Fruit fly (Drosophila melanogaster) whole organism, embryonic: Measurements from ENCODE around the gene OtopLc.

Source experiments
- BEAF-32 ChIP-seq: fragments of 200-800 bp; sonication (Bioruptor generic); optimal IDR thresholded peaks from 3 replicates; lab custom pipeline; 2017; ENCODE audit warnings: missing biosample characterization, missing genetic modification characterization, mild to moderate bottlenecking, moderate library complexity, missing genetic modification reagents
- CG10267 ChIP-seq: fragments of 200-800 bp; sonication (Bioruptor generic); optimal IDR thresholded peaks from 2 replicates; lab custom pipeline; 2018; ENCODE audit warnings: missing biosample characterization, mild to moderate bottlenecking, missing genetic modification characterization, moderate library complexity
- CG10366 ChIP-seq: fragments of 200-800 bp; sonication (Bioruptor generic); IDR thresholded peaks from 2 replicates; pipeline ENCODE4 v1.3.6; 2022; ENCODE audit warnings: missing biosample characterization, missing genetic modification characterization
- CG11504 ChIP-seq: fragments of 200-800 bp; sonication (Bioruptor generic); optimal IDR thresholded peaks from 3 replicates; lab custom pipeline; 2019; ENCODE audit warnings: missing biosample characterization, mild to moderate bottlenecking, missing genetic modification characterization, moderate library complexity
- CG11723 ChIP-seq: fragments of 200-800 bp; sonication (Bioruptor generic); optimal IDR thresholded peaks from 2 replicates; lab custom pipeline; 2017; ENCODE audit warnings: missing biosample characterization, mild to moderate bottlenecking, missing genetic modification characterization
- CG12219 ChIP-seq: fragments of 200-800 bp; sonication (Bioruptor generic); optimal IDR thresholded peaks from 3 replicates; lab custom pipeline; 2018; ENCODE audit warnings: missing biosample characterization, mild to moderate bottlenecking, missing genetic modification characterization
- CG12744 ChIP-seq: fragments of 200-800 bp; sonication (Bioruptor generic); optimal IDR thresholded peaks from 2 replicates; lab custom pipeline; 2016; ENCODE audit warnings: missing biosample characterization, missing genetic modification characterization
- CG13894 ChIP-seq: fragments of 200-800 bp; sonication (Bioruptor generic); optimal IDR thresholded peaks from 3 replicates; lab custom pipeline; 2018; ENCODE audit warnings: missing biosample characterization, mild to moderate bottlenecking, missing genetic modification characterization, moderate library complexity
- CG2120 ChIP-seq: fragments of 200-800 bp; sonication (Bioruptor generic); optimal IDR thresholded peaks from 3 replicates; lab custom pipeline; 2016; ENCODE audit warnings: missing biosample characterization, missing genetic modification characterization
- CG2202 ChIP-seq: fragments of 200-800 bp; sonication (Bioruptor generic); optimal IDR thresholded peaks from 2 replicates; lab custom pipeline; 2018; ENCODE audit warnings: missing biosample characterization, mild to moderate bottlenecking, missing genetic modification characterization
- CG2678 ChIP-seq: fragments of 200-800 bp; sonication (Bioruptor generic); optimal IDR thresholded peaks from 3 replicates; lab custom pipeline; 2019; ENCODE audit warnings: missing biosample characterization, mild to moderate bottlenecking, missing genetic modification characterization, moderate library complexity
- CG3065 ChIP-seq: fragments of 200-800 bp; sonication (Bioruptor generic); optimal IDR thresholded peaks from 2 replicates; lab custom pipeline; 2016; ENCODE audit warnings: missing biosample characterization, missing genetic modification characterization
- CG32532 ChIP-seq: fragments of 200-800 bp; sonication (Bioruptor generic); IDR thresholded peaks from 2 replicates; pipeline ENCODE4 v1.3.6; 2022; ENCODE audit warnings: missing biosample characterization, missing genetic modification characterization
- CG4360 ChIP-seq: fragments of 200-800 bp; sonication (Bioruptor generic); IDR thresholded peaks from 2 replicates; pipeline ENCODE4 v1.3.6; 2022; ENCODE audit warnings: missing biosample characterization, missing genetic modification characterization
- CG43689 ChIP-seq: fragments of 200-800 bp; sonication (Bioruptor generic); IDR thresholded peaks from 2 replicates; pipeline ENCODE4 v1.3.6; 2022; ENCODE audit warnings: missing biosample characterization, missing genetic modification characterization
- CG4617 ChIP-seq: fragments of 200-800 bp; sonication (Bioruptor generic); optimal IDR thresholded peaks from 3 replicates; lab custom pipeline; 2016; ENCODE audit warnings: missing biosample characterization, missing genetic modification characterization, borderline replicate concordance
- CG5953 ChIP-seq: fragments of 200-800 bp; sonication (Bioruptor generic); IDR thresholded peaks from 2 replicates; pipeline ENCODE4 v1.3.6; 2022; ENCODE audit warnings: missing biosample characterization, missing genetic modification characterization
- CG6854 ChIP-seq: fragments of 200-800 bp; sonication (Bioruptor generic); optimal IDR thresholded peaks from 3 replicates; lab custom pipeline; 2017; ENCODE audit warnings: missing biosample characterization, mild to moderate bottlenecking, missing genetic modification characterization
- CG8281 ChIP-seq: fragments of 200-800 bp; sonication (Bioruptor generic); optimal IDR thresholded peaks from 2 replicates; lab custom pipeline; 2018; ENCODE audit warnings: missing biosample characterization, mild to moderate bottlenecking, missing genetic modification characterization, moderate library complexity
- CG9727 ChIP-seq: fragments of 200-800 bp; sonication (Bioruptor generic); optimal IDR thresholded peaks from 3 replicates; lab custom pipeline; 2017; ENCODE audit warnings: missing biosample characterization, mild to moderate bottlenecking, missing genetic modification characterization
- Dll ChIP-seq: fragments of 200-800 bp; sonication (Bioruptor generic); IDR thresholded peaks from 4 replicates; pipeline ENCODE4 v1.3.6; 2022; ENCODE audit warnings: missing biosample characterization, missing genetic modification characterization; ENCODE audit not compliant: partially characterized antibody
- Ets65A ChIP-seq: fragments of 200-800 bp; sonication (Bioruptor generic); peaks from one replicate; lab custom pipeline; 2016; ENCODE audit warnings: missing biosample characterization, missing genetic modification characterization
- Fer2 ChIP-seq: fragments of 200-800 bp; sonication (Bioruptor generic); optimal IDR thresholded peaks from 2 replicates; lab custom pipeline; 2018; ENCODE audit warnings: missing biosample characterization, mild to moderate bottlenecking, missing genetic modification characterization, moderate library complexity
- Hand ChIP-seq: fragments of 200-800 bp; sonication (Bioruptor generic); optimal IDR thresholded peaks from 2 replicates; lab custom pipeline; 2017; ENCODE audit warnings: mild to moderate bottlenecking, missing biosample characterization, missing genetic modification reagents, missing genetic modification characterization
- Hr51 ChIP-seq, 2 experiments: fragments of 200-800 bp; sonication (Bioruptor generic); optimal IDR thresholded peaks; 2 replicates in 1 of 2; 3 replicates in 1 of 2; lab custom pipeline; 2016 to 2018; ENCODE audit warnings: missing biosample characterization in 2 of 2, missing genetic modification characterization in 2 of 2, mild to moderate bottlenecking in 1 of 2, moderate library complexity in 1 of 2
- NFAT ChIP-seq: fragments of 200-800 bp; sonication (Bioruptor generic); IDR thresholded peaks from 2 replicates; pipeline ENCODE4 v1.3.6; 2022; ENCODE audit warnings: missing biosample characterization, missing genetic modification characterization
- Opbp ChIP-seq: fragments of 200-800 bp; sonication (Bioruptor generic); IDR thresholded peaks from 3 replicates; pipeline ENCODE4 v1.3.6; 2022; ENCODE audit warnings: missing biosample characterization, missing genetic modification characterization; ENCODE audit not compliant: partially characterized antibody
- PHDP ChIP-seq: fragments of 200-800 bp; sonication (Bioruptor generic); optimal IDR thresholded peaks from 3 replicates; lab custom pipeline; 2018; ENCODE audit warnings: missing biosample characterization, mild to moderate bottlenecking, missing genetic modification characterization, moderate library complexity
- Six4 ChIP-seq: fragments of 200-800 bp; sonication (Bioruptor generic); optimal IDR thresholded peaks from 2 replicates; lab custom pipeline; 2016; ENCODE audit warnings: missing biosample characterization, missing genetic modification characterization
- Spps ChIP-seq: fragments of 200-800 bp; sonication (Bioruptor generic); optimal IDR thresholded peaks from 2 replicates; lab custom pipeline; 2018; ENCODE audit warnings: missing biosample characterization, mild to moderate bottlenecking, missing genetic modification characterization
- ara ChIP-seq: fragments of 200-800 bp; sonication (Bioruptor generic); IDR thresholded peaks from 2 replicates; pipeline ENCODE4 v1.3.6; 2022; ENCODE audit warnings: missing biosample characterization, missing genetic modification characterization
- ash1 ChIP-seq: fragments of 200-800 bp; sonication (Bioruptor generic); optimal IDR thresholded peaks from 2 replicates; lab custom pipeline; 2018; ENCODE audit warnings: missing biosample characterization, mild to moderate bottlenecking, missing genetic modification characterization
- bsh ChIP-seq, 2 experiments: fragments of 200-800 bp; sonication (Bioruptor generic); optimal IDR thresholded peaks; 2 replicates each; lab custom pipeline; 2017 to 2018; ENCODE audit warnings: mild to moderate bottlenecking in 2 of 2, missing biosample characterization in 2 of 2, missing genetic modification characterization in 2 of 2, moderate library complexity in 1 of 2
- chn ChIP-seq: fragments of 200-800 bp; sonication (Bioruptor generic); optimal IDR thresholded peaks from 2 replicates; lab custom pipeline; 2016; ENCODE audit warnings: missing biosample characterization, missing genetic modification characterization
- crp ChIP-seq, 2 experiments: fragments of 200-800 bp; sonication (Bioruptor generic); optimal IDR thresholded peaks; 2 replicates in 1 of 2; 3 replicates in 1 of 2; lab custom pipeline; 2017; ENCODE audit warnings: missing biosample characterization in 2 of 2, missing genetic modification characterization in 2 of 2, mild to moderate bottlenecking in 1 of 2, moderate library complexity in 1 of 2
- exex ChIP-seq: fragments of 200-800 bp; sonication (Bioruptor generic); optimal IDR thresholded peaks from 4 replicates; lab custom pipeline; 2018; ENCODE audit warnings: missing biosample characterization, mild to moderate bottlenecking, missing genetic modification characterization, moderate library complexity
- insv ChIP-seq, 2 experiments: fragments of 200-800 bp; sonication (Bioruptor generic); optimal IDR thresholded peaks; 3 replicates each; lab custom pipeline; 2016 to 2018; ENCODE audit warnings: missing biosample characterization in 2 of 2, missing genetic modification characterization in 2 of 2
- mirr ChIP-seq: fragments of 200-800 bp; sonication (Bioruptor generic); optimal IDR thresholded peaks from 3 replicates; lab custom pipeline; 2018; ENCODE audit warnings: missing biosample characterization, mild to moderate bottlenecking, missing genetic modification characterization
- nerfin-2 ChIP-seq: fragments of 200-800 bp; sonication (Bioruptor generic); IDR thresholded peaks from 2 replicates; pipeline ENCODE4 v1.3.6; 2022; ENCODE audit warnings: missing biosample characterization, missing genetic modification characterization; ENCODE audit not compliant: partially characterized antibody
- otp ChIP-seq: fragments of 200-800 bp; sonication (Bioruptor generic); IDR thresholded peaks from 3 replicates; pipeline ENCODE4, ENCODE4 v1.3.6; 2022; ENCODE audit warnings: missing biosample characterization, missing genetic modification characterization
- peb ChIP-seq: fragments of 200-800 bp; sonication (Bioruptor generic); IDR thresholded peaks from 2 replicates; pipeline ENCODE4 v1.3.6; 2022; ENCODE audit warnings: missing biosample characterization, missing genetic modification characterization
- prd ChIP-seq, 3 experiments: fragments of >200 bp in 2 of 3; fragments of 200-800 bp in 1 of 3; sonication (Bioruptor generic) in 1 of 3; optimal IDR thresholded peaks in 2 of 3; IDR thresholded peaks in 1 of 3; 2 replicates in 2 of 3; 3 replicates in 1 of 3; pipeline versions ENCODE4 v1.3.6 to Lab custom; 2017 to 2022; ENCODE audit warnings: missing biosample characterization in 1 of 3, missing genetic modification characterization in 1 of 3
- sd ChIP-seq: fragments of 200-800 bp; sonication (Bioruptor generic); optimal IDR thresholded peaks from 3 replicates; lab custom pipeline; 2018; ENCODE audit warnings: missing biosample characterization, mild to moderate bottlenecking, missing genetic modification characterization, moderate library complexity
- tgo ChIP-seq: fragments of 200-800 bp; sonication (Bioruptor generic); IDR thresholded peaks from 3 replicates; pipeline ENCODE4 v1.3.6; 2022; ENCODE audit warnings: missing biosample characterization, missing genetic modification characterization
- unpg ChIP-seq: fragments of 200-800 bp; sonication (Bioruptor generic); optimal IDR thresholded peaks from 3 replicates; lab custom pipeline; 2018; ENCODE audit warnings: missing biosample characterization, mild to moderate bottlenecking, missing genetic modification characterization, moderate library complexity
- vnd ChIP-seq: fragments of 200-800 bp; sonication (Bioruptor generic); IDR thresholded peaks from 3 replicates; pipeline ENCODE4 v1.3.6; 2022; ENCODE audit warnings: missing biosample characterization, missing genetic modification characterization; ENCODE audit not compliant: partially characterized antibody
- zen2 ChIP-seq: fragments of 200-800 bp; sonication (Bioruptor generic); IDR thresholded peaks from 3 replicates; pipeline ENCODE4 v1.3.6; 2022; ENCODE audit warnings: missing biosample characterization, missing genetic modification characterization; ENCODE audit not compliant: partially characterized antibody
- zfh1 ChIP-seq: fragments of 200-800 bp; sonication (Bioruptor generic); IDR thresholded peaks from 3 replicates; pipeline ENCODE4 v1.3.6; 2022; ENCODE audit warnings: missing biosample characterization, missing genetic modification characterization

Gene OtopLc

DNA sequence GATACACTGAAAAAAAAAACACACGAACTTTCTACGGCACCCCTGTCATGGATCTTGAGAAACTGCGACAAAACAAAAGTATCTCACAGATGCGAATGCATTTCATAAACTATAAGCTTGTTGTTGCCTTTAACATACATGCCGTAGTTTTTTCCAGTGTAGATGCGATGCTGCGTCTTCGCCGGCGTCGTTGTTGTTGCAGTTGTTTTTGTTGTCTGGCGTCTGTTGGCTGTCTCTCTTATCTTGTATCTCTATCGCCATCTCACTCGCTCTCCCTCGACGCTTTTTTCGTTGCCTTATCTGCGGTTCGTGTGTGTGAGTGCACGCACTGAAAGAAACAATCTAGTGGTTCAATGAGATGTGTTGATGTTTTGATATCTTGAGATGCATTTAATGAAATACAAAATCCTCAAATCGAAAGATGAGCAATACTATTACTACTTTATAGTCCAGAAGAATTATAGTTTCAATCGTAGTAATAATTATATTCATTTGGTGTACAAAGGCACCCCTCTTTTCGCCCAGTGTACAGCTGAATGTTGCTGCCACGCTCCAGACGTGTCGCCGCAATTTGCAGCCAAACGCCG, 33.9 kb upstream of the OtopLc start (continued):
- TF ChIP-seq PHDP (tag; lab: Kevin White, UChicago) (peak; percentile 89), CG11723 (GFP tag; lab: Kevin White, UChicago) (peak; percentile 94), peb (GFP tag; lab: Robert Waterston, UW) (peak; percentile 92), BEAF-32 (GFP tag; lab: Kevin White, UChicago) (no peak), chn (GFP tag; lab: Kevin White, UChicago) (peak; percentile 97), CG10366 (GFP tag; lab: Robert Waterston, UW) (peak; percentile 94), Dll (GFP tag; lab: Robert Waterston, UW) (no peak), CG12219 (peak; percentile 93), crp (GFP tag; optimal IDR thresholded peaks at IDR 0.05; lab: Kevin White, UChicago) (peak in 1 of 2 experiments; percentile 68), CG2120 (GFP tag; lab: Kevin White, UChicago) (peak; percentile 93), ash1 (peak; percentile 66), CG10267 (peak; percentile 90), nerfin-2 (GFP tag; lab: Robert Waterston, UW) (no peak), Hr51 (GFP tag; optimal IDR thresholded peaks at IDR 0.05; lab: Kevin White, UChicago) (peak; percentile 93 to 96), tgo (GFP tag; lab: Robert Waterston, UW) (peak; percentile 93), ara (peak; percentile 98), Hand (GFP tag; lab: Kevin White, UChicago) (peak; percentile 85), insv (GFP tag; optimal IDR thresholded peaks at IDR 0.05; lab: Kevin White, UChicago) (peak; percentile 50 to 69), CG3065 (GFP tag; lab: Kevin White, UChicago) (peak; percentile 95), vnd (no peak), bsh (GFP tag; optimal IDR thresholded peaks at IDR 0.05; lab: Kevin White, UChicago) (peak; percentile 91 to 94), Spps (tag; lab: Kevin White, UChicago) (peak; percentile 72), Fer2 (peak; percentile 85), CG8281 (tag; lab: Kevin White, UChicago) (peak; percentile 84), CG9727 (peak; percentile 98), CG12744 (GFP tag; lab: Kevin White, UChicago) (peak; percentile 96), CG5953 (GFP tag; lab: Robert Waterston, UW) (peak; percentile 96), prd (optimal IDR thresholded peaks at IDR 0.05; lab: Kevin White, UChicago) (no peak), prd (GFP tag; IDR thresholded peaks at IDR 0.05; lab: Robert Waterston, UW) (peak; percentile 98), CG13894 (tag; lab: Kevin White, UChicago) (peak; percentile 78), Six4 (GFP tag; lab: Kevin White, UChicago) (peak; percentile 98), CG2678 (peak; percentile 95), CG6854 (peak; percentile 86), exex (tag; lab: Kevin White, UChicago) (peak; percentile 48), Ets65A (peak; percentile 100), zen2 (GFP tag; lab: Robert Waterston, UW) (no peak), Opbp (no peak), otp (GFP tag; lab: Robert Waterston, UW) (peak; percentile 98), CG11504 (tag; lab: Kevin White, UChicago) (peak; percentile 93), zfh1 (peak; percentile 98), CG32532 (GFP tag; lab: Robert Waterston, UW) (peak; percentile 90), sd (tag; lab: Kevin White, UChicago) (peak; percentile 76), CG2202 (tag; lab: Kevin White, UChicago) (peak; percentile 88), NFAT (GFP tag; lab: Robert Waterston, UW) (peak; percentile 91), unpg (peak; percentile 95), mirr (GFP tag; lab: Kevin White, UChicago) (peak; percentile 65), CG43689 (GFP tag; lab: Robert Waterston, UW) (peak; percentile 94), CG4617 (peak; percentile 98), CG4360 (GFP tag; lab: Robert Waterston, UW) (peak; percentile 95)
